Worm (Caenorhabditis elegans): ENCODE data around the gene cyp-34A10.

The cyp-34A10 gene

DNA sequence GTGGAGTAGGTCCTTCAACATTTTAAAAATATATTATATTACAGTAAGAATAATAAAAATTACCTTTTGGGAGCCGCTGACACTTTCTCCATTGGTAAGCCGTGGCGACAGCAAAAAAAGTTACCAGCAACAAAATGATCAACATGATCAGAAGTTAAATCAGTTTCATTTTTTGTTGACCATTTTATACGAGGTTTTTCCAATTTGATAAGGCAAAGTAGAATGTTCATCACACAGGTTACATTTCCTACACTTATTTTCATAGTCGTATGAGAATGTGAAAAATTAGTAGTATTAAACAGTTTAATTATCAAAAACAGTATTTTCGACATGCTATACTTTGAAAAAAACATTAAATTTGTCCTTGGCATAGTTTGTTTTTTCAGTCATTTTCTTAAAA, at the start of gene cyp-34A10:
TSS of gene cyp-34A10 (minus strand) at position 146 of the 400 bp plus-strand sequence.
- TF ChIP-seq set-16 (GFP tag; IDR thresholded peaks at IDR 0.05), result no peak
- no peak for TF ChIP-seq lim-7 (GFP tag; IDR thresholded peaks at IDR 0.05)
- no peak for TF ChIP-seq ceh-28 (tag; optimal IDR thresholded peaks at IDR 0.05)
- TF ChIP-seq egl-27 (tag; optimal IDR thresholded peaks at IDR 0.05), result no peak
- no peak for TF ChIP-seq attf-4 (tag; optimal IDR thresholded peaks at IDR 0.05)
- no peak for TF ChIP-seq lin-1 (GFP tag; IDR thresholded peaks at IDR 0.05)
- no peak for TF ChIP-seq ctbp-1 (GFP tag; IDR thresholded peaks at IDR 0.05)
- peak; percentile 73 for TF ChIP-seq nhr-77 (tag; optimal IDR thresholded peaks at IDR 0.05)
- peak in 1 of 2 experiments; percentile 43 for TF ChIP-seq unc-62 (GFP tag; optimal IDR thresholded peaks at IDR 0.05 in 1 of 2)
- TF ChIP-seq unc-62 (tag; optimal IDR thresholded peaks at IDR 0.05), result no peak
- no peak for TF ChIP-seq ama-1 (optimal IDR thresholded peaks at IDR 0.05)
- TF ChIP-seq fos-1 (tag; optimal IDR thresholded peaks at IDR 0.05), result no peak
- no peak for TF ChIP-seq daf-16 (GFP tag; optimal IDR thresholded peaks at IDR 0.05)
- peak; percentile 13 for TF ChIP-seq daf-16 (tag; optimal IDR thresholded peaks at IDR 0.05)
- no peak for TF ChIP-seq tag-97 (GFP tag; IDR thresholded peaks at IDR 0.05)
- no peak for TF ChIP-seq ces-1 (GFP tag; optimal IDR thresholded peaks at IDR 0.05)
- TF ChIP-seq dmd-9 (GFP tag; IDR thresholded peaks at IDR 0.05), result no peak
- TF ChIP-seq nhr-41 (GFP tag; IDR thresholded peaks at IDR 0.05), result no peak
- TF ChIP-seq D1046.2 (GFP tag; IDR thresholded peaks at IDR 0.05), result no peak
- no peak for TF ChIP-seq pha-4 (GFP tag; IDR thresholded peaks at IDR 0.05)
- no peak for TF ChIP-seq pha-4 (tag; optimal IDR thresholded peaks at IDR 0.05)
- TF ChIP-seq aha-1 (tag), result no peak
- no peak for TF ChIP-seq nhr-102 (tag; optimal IDR thresholded peaks at IDR 0.05)
- TF ChIP-seq F10B5.3 (tag; optimal IDR thresholded peaks at IDR 0.05), result no peak
- TF ChIP-seq duxl-1 (tag; optimal IDR thresholded peaks at IDR 0.05; ENCODE audit: poor library complexity), result no peak
- TF ChIP-seq madf-5 (GFP tag; IDR thresholded peaks at IDR 0.05), result no peak
- TF ChIP-seq lir-3 (tag; optimal IDR thresholded peaks at IDR 0.05), result no peak
- no peak for TF ChIP-seq daf-19 (GFP tag; conservative IDR thresholded peaks at IDR 0.05)
- TF ChIP-seq nhr-28 (tag; optimal IDR thresholded peaks at IDR 0.05), result peak; percentile 73
- TF ChIP-seq lin-13 (GFP tag; optimal IDR thresholded peaks at IDR 0.05), result no peak
- TF ChIP-seq pqm-1 (tag; optimal IDR thresholded peaks at IDR 0.05), result no peak
- TF ChIP-seq lin-39 (tag; optimal IDR thresholded peaks at IDR 0.05), result no peak
- TF ChIP-seq aly-2 (tag; optimal IDR thresholded peaks at IDR 0.05), result no peak
- no peak for TF ChIP-seq hif-1 (tag; optimal IDR thresholded peaks at IDR 0.05)

DNA sequence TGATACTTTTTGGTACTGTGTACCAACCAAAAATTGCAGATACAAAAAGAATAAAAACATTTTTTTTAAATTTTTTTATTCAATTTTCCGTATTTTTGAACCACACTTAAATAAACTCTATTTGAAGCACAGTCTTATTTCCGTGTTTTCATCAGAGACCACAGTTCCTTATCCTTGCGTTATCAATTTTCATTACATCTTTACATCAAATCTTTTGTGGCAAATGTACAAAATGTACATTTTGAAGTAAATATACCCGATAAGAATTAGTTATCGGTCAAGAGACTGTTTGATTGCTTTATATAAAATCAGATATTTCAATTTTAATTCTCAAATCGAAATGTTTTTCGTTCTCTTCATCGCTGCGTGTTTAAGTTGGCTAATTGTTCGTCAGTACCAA, 49.5 kb upstream of the cyp-34A10 start, which contains the start of gene cyp-35A3:
TSS of gene cyp-35A3 (plus strand) at position 301 of the 400 bp plus-strand sequence.
- TF ChIP-seq dmd-6 (GFP tag; IDR thresholded peaks at IDR 0.05) (no peak), sdz-12 (GFP tag; optimal IDR thresholded peaks at IDR 0.05) (no peak), mep-1 (tag; optimal IDR thresholded peaks at IDR 0.05) (no peak), tag-97 (GFP tag; IDR thresholded peaks at IDR 0.05) (no peak), mes-2 (tag; optimal IDR thresholded peaks at IDR 0.05; ENCODE audit: poor library complexity, severe bottlenecking) (no peak), nhr-10 (tag; optimal IDR thresholded peaks at IDR 0.05) (no peak), saeg-2 (GFP tag; IDR thresholded peaks at IDR 0.05) (no peak), aha-1 (tag) (no peak)

DNA sequence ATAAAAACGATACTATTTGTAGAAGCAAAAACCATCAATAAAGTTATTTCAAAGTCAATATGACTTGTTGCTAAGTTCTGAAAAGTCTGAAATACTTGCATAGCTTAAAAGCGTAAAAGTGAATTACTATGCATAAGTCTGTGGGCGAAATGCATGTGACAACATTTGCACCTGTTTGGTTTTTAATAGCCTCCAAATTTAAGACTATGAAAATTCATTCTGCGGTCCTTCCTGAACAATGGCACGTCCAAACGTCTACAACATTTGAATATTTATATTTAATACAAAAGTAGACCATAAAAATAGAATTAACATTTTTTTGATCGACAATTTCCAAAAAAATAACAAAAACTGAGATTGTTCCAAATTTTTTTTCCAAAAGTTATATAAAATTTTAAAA, 49.0 kb upstream of the cyp-34A10 start, which contains the start of gene K09D9.14:
TSS of gene K09D9.14 (minus strand) at position 101 of the 400 bp plus-strand sequence.
- TF ChIP-seq lin-15B (tag; optimal IDR thresholded peaks at IDR 0.05) (no peak), zip-11 (GFP tag; IDR thresholded peaks at IDR 0.05) (no peak), hmg-1.1 (GFP tag; IDR thresholded peaks at IDR 0.05) (no peak), pha-4 (GFP tag; IDR thresholded peaks at IDR 0.05) (no peak), pha-4 (tag; optimal IDR thresholded peaks at IDR 0.05) (no peak), lir-3 (tag; optimal IDR thresholded peaks at IDR 0.05) (no peak), Y5F2A.4 (GFP tag; optimal IDR thresholded peaks at IDR 0.05) (no peak), spr-1 (tag; optimal IDR thresholded peaks at IDR 0.05) (no peak), mep-1 (tag; optimal IDR thresholded peaks at IDR 0.05) (no peak), snpc-4 (tag; optimal IDR thresholded peaks at IDR 0.05) (no peak), nhr-10 (tag; optimal IDR thresholded peaks at IDR 0.05) (no peak)
